Worm (Caenorhabditis elegans) whole organism, midembryonic: Measurements from ENCODE around the gene nhr-71.

Experiments used
- cog-1 ChIP-seq: sonication (generic microtip); optimal IDR thresholded peaks from 2 replicates; lab custom pipeline; 2016; ENCODE audit warnings: missing genetic modification characterization, missing compliant biosample characterization
- flt-1 ChIP-seq: fragments of 200-800 bp; sonication (Bioruptor generic); IDR thresholded peaks from 2 replicates; pipeline ENCODE4 v1.3.6; 2022; ENCODE audit warnings: missing genetic modification characterization, missing compliant biosample characterization
- klf-2 ChIP-seq: fragments of 200-800 bp; sonication (Bioruptor generic); conservative IDR thresholded peaks from 2 replicates; pipeline ENCODE4 v1.3.6; 2022; ENCODE audit warnings: missing genetic modification reagents, missing genetic modification characterization, missing compliant biosample characterization
- med-1 ChIP-seq: sonication (generic microtip); optimal IDR thresholded peaks from 2 replicates; lab custom pipeline; 2017; ENCODE audit warnings: missing genetic modification characterization, mild to moderate bottlenecking, missing compliant biosample characterization, antibody characterized with exemption, missing genetic modification reagents; ENCODE audit not compliant: insufficient read depth
- ref-1 ChIP-seq: fragments of 200-800 bp; sonication (Bioruptor generic); conservative IDR thresholded peaks from 2 replicates; pipeline ENCODE4 v1.3.6; 2022; ENCODE audit warnings: missing genetic modification reagents, missing genetic modification characterization, missing compliant biosample characterization
- ztf-29 ChIP-seq: fragments of 200-800 bp; sonication (Bioruptor generic); IDR thresholded peaks from 2 replicates; pipeline ENCODE4 v1.3.6; 2022; ENCODE audit warnings: missing genetic modification reagents, missing genetic modification characterization, missing compliant biosample characterization

ce11 chrX:13711909-13712308 lies 35.2 kb upstream of the nhr-71 start, which contains the start of gene K02D3.2:
- TF ChIP-seq flt-1, result no peak
- TF ChIP-seq ref-1, result no peak
- TF ChIP-seq med-1 (GFP tag; lab: Kevin White, UChicago), result no peak
- no peak for TF ChIP-seq klf-2 (GFP tag; lab: Robert Waterston, UW)
- no peak for TF ChIP-seq ztf-29 (GFP tag; lab: Robert Waterston, UW)
- TF ChIP-seq cog-1 (tag; lab: Kevin White, UChicago), result no peak
